Fruit fly (Drosophila melanogaster) ovary, adult (tissue): Measurements from ENCODE around the gene Lrrk.

Experiments used
- CG17801 ChIP-seq: fragments of 200-800 bp; optimal IDR thresholded peaks from 2 replicates; lab custom pipeline; 2019; ENCODE audit warnings: missing biosample characterization, mild to moderate bottlenecking, missing genetic modification characterization, moderate library complexity; ENCODE audit not compliant: partially characterized antibody

Gene Lrrk

DNA sequence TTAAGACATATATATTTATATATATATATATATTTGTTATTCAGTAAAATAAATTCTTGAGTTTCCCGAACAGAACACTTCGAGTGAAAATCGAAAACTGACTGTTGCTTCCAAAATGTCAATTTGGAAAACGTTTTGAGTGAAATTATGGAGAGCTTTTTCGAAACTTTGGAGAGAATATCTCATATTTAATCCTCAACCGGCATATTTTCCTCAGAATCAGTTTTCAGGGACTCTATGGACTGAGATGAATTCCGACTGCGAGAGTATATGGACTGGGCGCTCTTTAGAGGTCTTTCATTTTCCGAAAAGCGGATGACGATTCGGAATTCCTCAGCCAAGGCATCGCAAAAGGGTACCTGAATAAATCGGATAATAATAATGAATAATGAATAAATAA, 13.3 kb downstream of the Lrrk start, which contains the start of gene GluRIIE:
Gene GluRIIE, minus strand, starts transcription at position 101 of the 400 bp plus-strand sequence.
- no peak for TF ChIP-seq CG17801 (GFP tag; lab: Kevin White, UChicago)

DNA sequence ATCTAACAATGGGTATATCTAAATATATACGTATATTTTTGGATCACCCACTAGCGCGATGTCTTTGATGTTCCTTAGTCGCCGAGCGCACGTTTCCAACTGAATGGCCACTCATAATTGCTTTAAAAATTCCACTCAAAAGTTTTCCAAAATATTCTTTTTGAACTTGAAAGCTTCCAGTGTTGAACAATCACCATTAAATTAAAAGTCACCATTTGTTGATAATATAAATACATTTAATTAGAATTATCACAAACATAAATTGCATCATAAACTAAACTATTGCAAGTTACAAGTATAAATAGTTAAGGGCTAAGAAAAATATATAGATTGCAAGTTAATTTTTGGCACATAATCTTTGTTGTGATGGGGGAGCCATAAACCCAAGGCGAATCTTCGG, 17.1 kb downstream of the Lrrk start, which contains the start of gene GluRIID:
Gene GluRIID, minus strand, starts transcription at position 101 of the 400 bp plus-strand sequence.
- no peak for TF ChIP-seq CG17801 (GFP tag; lab: Kevin White, UChicago)

- no peak for TF ChIP-seq CG17801 (GFP tag; lab: Kevin White, UChicago)
Observed at dm6 chr3R:20656649-20657048, 21.4 kb downstream of the Lrrk start.

DNA sequence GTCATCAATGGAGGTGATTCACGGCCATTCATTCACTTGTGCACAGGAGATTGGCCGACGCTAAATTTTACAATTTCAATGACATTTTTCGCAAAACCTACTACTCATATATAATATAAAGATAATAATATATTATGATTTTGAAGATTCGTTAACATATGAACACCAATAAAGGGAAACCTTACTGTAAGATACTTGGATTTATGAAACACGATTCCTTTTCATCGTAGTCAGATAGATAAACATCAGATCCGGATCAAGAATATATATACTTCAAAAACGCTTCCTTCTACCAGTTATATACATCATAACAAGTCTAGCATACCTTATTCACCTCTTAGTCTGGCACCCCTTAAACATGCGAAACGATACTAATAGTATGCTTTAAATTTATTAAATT, 24.5 kb downstream of the Lrrk start, which contains the start of gene Nep4:
Gene Nep4, minus strand, starts transcription at position 101 of the 400 bp plus-strand sequence.
- TF ChIP-seq CG17801 (GFP tag; lab: Kevin White, UChicago) = no peak

dm6 chr3R:20669040-20669621, 33.9 kb downstream of the Lrrk start, which contains the start of gene Cpr92F:
Gene Cpr92F (plus strand): TSS chr3R:20669571.
- no peak for TF ChIP-seq CG17801 (GFP tag; lab: Kevin White, UChicago)

- TF ChIP-seq CG17801 (GFP tag; lab: Kevin White, UChicago) = no peak
Observed at dm6 chr3R:20675772-20676171, 40.5 kb downstream of the Lrrk start.

dm6 chr3R:20677251-20677650, 42.0 kb downstream of the Lrrk start, which contains the start of gene CG4000:
Gene CG4000 (minus strand): TSS chr3R:20677351.
- TF ChIP-seq CG17801 (GFP tag; lab: Kevin White, UChicago) = no peak
